Fruit fly (Drosophila melanogaster) Kc167 (cell line): Measurements from ENCODE around the gene CG6845.

Experiments used
- Sin3A ChIP-seq: fragments of >200 bp; optimal IDR thresholded peaks from 2 replicates; lab custom pipeline; 2018; ENCODE audit warnings: missing external identifiers
- h ChIP-seq: fragments of >200 bp; optimal IDR thresholded peaks from 3 replicates; lab custom pipeline; 2018; ENCODE audit warnings: missing external identifiers
- insv ChIP-seq: fragments of >200 bp; optimal IDR thresholded peaks from 3 replicates; lab custom pipeline; 2018; ENCODE audit warnings: missing external identifiers
- psq ChIP-seq: fragments of >200 bp; optimal IDR thresholded peaks from 2 replicates; lab custom pipeline; 2017; ENCODE audit warnings: missing external identifiers
- ttk ChIP-seq: sonication (Bioruptor generic); optimal IDR thresholded peaks from 2 replicates; lab custom pipeline; 2017; ENCODE audit warnings: missing external identifiers

DNA sequence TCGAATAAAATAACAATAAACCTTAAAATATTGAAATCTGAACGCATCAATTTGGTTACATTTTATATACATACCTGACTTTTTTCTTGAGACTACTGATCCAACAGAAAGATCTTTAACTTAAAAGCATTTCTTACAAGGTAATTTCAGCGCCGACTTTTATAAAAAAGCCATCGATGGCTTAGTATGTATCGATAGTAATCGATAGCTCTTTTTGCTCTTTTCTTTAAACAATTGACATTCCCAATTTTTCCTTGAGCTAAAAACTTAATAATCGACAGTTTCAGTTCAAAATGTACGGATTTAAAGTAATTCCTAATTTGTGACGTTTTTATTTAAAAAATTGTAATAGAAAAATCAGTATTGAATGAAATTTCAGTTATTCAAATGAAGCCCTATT, 28.3 kb downstream of the CG6845 start:
- TF ChIP-seq ttk (lab: Kevin White, UChicago) (no peak), h (no peak), psq (no peak), insv (lab: Kevin White, UChicago) (no peak), Sin3A (lab: Kevin White, UChicago) (no peak)
